Fruit fly (Drosophila melanogaster): Measurements from ENCODE around the gene Taf4.

- peak; percentile 94 for TF ChIP-seq kay (GFP tag; ENCODE audit: borderline replicate concordance)
- no peak for TF ChIP-seq tj (GFP tag; optimal IDR thresholded peaks at IDR 0.05)
- TF ChIP-seq bab1 (GFP tag; optimal IDR thresholded peaks at IDR 0.05), result no peak
- no peak for TF ChIP-seq CG14711 (tag; optimal IDR thresholded peaks at IDR 0.05)
- peak; percentile 19 for TF ChIP-seq cic (GFP tag; optimal IDR thresholded peaks at IDR 0.05)
- no peak for TF ChIP-seq Crg-1 (GFP tag; optimal IDR thresholded peaks at IDR 0.05)
- TF ChIP-seq CG5204 (GFP tag; optimal IDR thresholded peaks at IDR 0.05), result no peak
- TF ChIP-seq toe (GFP tag; optimal IDR thresholded peaks at IDR 0.05), result no peak
- TF ChIP-seq CG11617 (GFP tag; optimal IDR thresholded peaks at IDR 0.05), result no peak
Observed at dm6 chr3L:16159161-16160072, 46.4 kb downstream of the Taf4 start.
